Worm (Caenorhabditis elegans): Measurements from ENCODE around the gene fbxc-31.

DNA sequence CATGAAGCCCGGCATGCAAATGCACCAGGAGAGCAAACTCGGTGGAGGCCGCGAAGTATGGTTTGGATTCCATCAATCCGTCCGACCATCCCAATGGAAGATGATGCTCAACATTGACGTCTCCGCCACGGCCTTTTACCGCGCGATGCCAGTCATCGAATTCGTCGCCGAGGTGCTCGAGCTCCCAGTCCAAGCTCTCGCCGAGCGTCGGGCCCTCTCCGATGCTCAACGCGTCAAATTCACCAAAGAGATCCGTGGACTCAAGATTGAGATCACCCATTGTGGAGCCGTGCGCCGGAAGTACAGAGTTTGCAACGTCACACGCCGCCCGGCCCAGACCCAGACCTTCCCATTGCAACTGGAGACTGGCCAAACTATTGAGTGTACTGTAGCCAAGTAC is 36.0 kb upstream of the fbxc-31 start:
- TF ChIP-seq klf-2 (GFP tag; conservative IDR thresholded peaks at IDR 0.05) (no peak), ztf-29 (GFP tag; IDR thresholded peaks at IDR 0.05) (no peak), flt-1 (GFP tag; IDR thresholded peaks at IDR 0.05) (no peak), ref-1 (GFP tag; conservative IDR thresholded peaks at IDR 0.05) (no peak)
